Fruit fly (Drosophila melanogaster) whole organism, embryonic: ENCODE data around the gene CG14971.
A peak's percentile ranks its signal among the peaks of the same experiment; 100 is the strongest.

ENCODE experiments used
- eyg ChIP-seq: fragments of 200-800 bp; sonication (Bioruptor generic); optimal IDR thresholded peaks from 3 replicates; lab custom pipeline; 2016; ENCODE audit warnings: missing biosample characterization, missing genetic modification characterization

CG14971 gene

DNA sequence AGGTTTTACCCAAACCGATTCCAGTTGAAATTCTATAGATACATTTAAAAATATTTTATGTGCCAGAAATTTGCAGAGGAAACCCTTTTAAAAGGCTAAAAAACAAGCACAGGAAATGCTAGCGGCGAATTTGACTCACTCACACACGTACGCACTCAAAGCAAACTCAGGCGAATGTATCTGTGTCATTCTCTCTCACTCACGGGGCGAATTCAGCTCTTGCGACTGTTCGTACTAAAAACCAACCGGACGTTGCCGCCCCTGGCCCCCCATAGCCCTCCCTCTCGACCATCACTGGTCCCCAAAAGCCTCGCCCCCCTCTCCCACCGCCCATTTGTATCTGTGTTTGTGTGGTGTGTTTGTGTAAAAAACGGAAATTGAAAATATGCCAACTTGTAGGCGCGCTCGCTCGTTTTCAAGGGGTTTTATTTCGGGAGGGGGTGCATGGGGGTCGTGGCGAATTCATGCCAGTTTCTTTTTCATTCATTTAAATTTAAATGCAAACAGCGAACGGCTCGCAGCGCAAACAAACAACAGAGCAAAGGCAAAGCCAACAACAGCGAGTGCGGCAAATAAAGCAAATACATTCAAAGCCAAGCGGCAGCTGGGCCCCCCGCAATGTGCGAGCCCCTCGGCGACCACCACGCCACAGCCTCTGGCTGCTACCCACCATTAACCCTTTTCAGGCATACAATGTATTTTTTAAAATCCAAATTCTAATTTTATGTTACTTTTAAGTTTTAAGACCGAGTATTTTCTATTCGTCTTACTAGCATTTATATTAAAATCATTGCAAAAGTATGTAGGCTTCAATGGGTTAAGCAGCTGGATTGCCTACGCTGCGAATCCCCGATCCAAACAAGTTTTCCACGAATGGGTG, 52.7 kb downstream of the CG14971 start (continued):
- peak; percentile 54 for TF ChIP-seq eyg (GFP tag; lab: Kevin White, UChicago)
- TF ChIP-seq, all 482 proteins: peak for 373
